Fruit fly (Drosophila melanogaster) whole organism, adult: ENCODE results near the gene Ddx56.
A peak's percentile ranks its signal among the peaks of the same experiment; 100 is the strongest.

Experiments used
- CG11617 ChIP-seq: fragments of 200-800 bp; sonication (Bioruptor generic); optimal IDR thresholded peaks from 2 replicates; lab custom pipeline; 2017; ENCODE audit warnings: mild to moderate bottlenecking, missing biosample characterization, missing genetic modification reagents, missing genetic modification characterization
- CG12768 ChIP-seq: fragments of 200-800 bp; sonication (Bioruptor generic); optimal IDR thresholded peaks from 2 replicates; lab custom pipeline; 2017; ENCODE audit warnings: missing biosample characterization, missing genetic modification characterization, mild to moderate bottlenecking, moderate library complexity, missing genetic modification reagents
- CG14711 ChIP-seq: fragments of 200-800 bp; sonication (Bioruptor generic); optimal IDR thresholded peaks from 2 replicates; lab custom pipeline; 2018; ENCODE audit warnings: missing biosample characterization, mild to moderate bottlenecking, missing genetic modification characterization, moderate library complexity
- CG1620 ChIP-seq: fragments of 200-800 bp; sonication (Bioruptor generic); optimal IDR thresholded peaks from 2 replicates; lab custom pipeline; 2016; ENCODE audit warnings: missing biosample characterization, missing genetic modification characterization
- CG33017 ChIP-seq: fragments of 200-800 bp; sonication (Bioruptor generic); optimal IDR thresholded peaks from 2 replicates; lab custom pipeline; 2018; ENCODE audit warnings: missing biosample characterization, mild to moderate bottlenecking, missing genetic modification characterization, moderate library complexity
- CG5204 ChIP-seq: fragments of 200-800 bp; sonication (Bioruptor generic); optimal IDR thresholded peaks from 2 replicates; lab custom pipeline; 2016; ENCODE audit warnings: missing biosample characterization, missing genetic modification characterization
- CG7045 ChIP-seq: fragments of 200-800 bp; sonication (Bioruptor generic); optimal IDR thresholded peaks from 2 replicates; lab custom pipeline; 2017; ENCODE audit warnings: missing biosample characterization, mild to moderate bottlenecking, missing genetic modification characterization
- CG7101 ChIP-seq: fragments of 200-800 bp; sonication (Bioruptor generic); optimal IDR thresholded peaks from 2 replicates; lab custom pipeline; 2018; ENCODE audit warnings: missing biosample characterization, mild to moderate bottlenecking, missing genetic modification characterization, moderate library complexity
- Clk ChIP-seq: fragments of 200-800 bp; sonication (Bioruptor generic); optimal IDR thresholded peaks from 2 replicates; lab custom pipeline; 2017; ENCODE audit warnings: missing biosample characterization, missing genetic modification characterization
- Crg-1 ChIP-seq: fragments of 200-800 bp; sonication (Bioruptor generic); optimal IDR thresholded peaks from 2 replicates; lab custom pipeline; 2016; ENCODE audit warnings: missing biosample characterization, missing genetic modification characterization
- Hr96 ChIP-seq: fragments of 200-800 bp; sonication (Bioruptor generic); optimal IDR thresholded peaks from 2 replicates; lab custom pipeline; 2016; ENCODE audit warnings: missing biosample characterization, missing genetic modification characterization
- Mnt ChIP-seq: fragments of 200-800 bp; sonication (Bioruptor generic); optimal IDR thresholded peaks from 2 replicates; lab custom pipeline; 2016; ENCODE audit warnings: missing biosample characterization, mild to moderate bottlenecking, missing genetic modification characterization
- bab1 ChIP-seq: fragments of 200-800 bp; sonication (Bioruptor generic); optimal IDR thresholded peaks from 3 replicates; lab custom pipeline; 2019; ENCODE audit warnings: missing biosample characterization, mild to moderate bottlenecking, missing genetic modification characterization, moderate library complexity
- cic ChIP-seq: fragments of 200-800 bp; sonication (Bioruptor generic); optimal IDR thresholded peaks from 2 replicates; lab custom pipeline; 2017; ENCODE audit warnings: missing biosample characterization, mild to moderate bottlenecking, missing genetic modification characterization, moderate library complexity
- cnc ChIP-seq, 2 experiments: fragments of >200 bp; optimal IDR thresholded peaks; 2 replicates each; lab custom pipeline; 2017
- kay ChIP-seq: fragments of 200-800 bp; sonication (Bioruptor generic); peaks from one replicate; lab custom pipeline; 2016; ENCODE audit warnings: missing biosample characterization, missing genetic modification characterization, borderline replicate concordance
- ovo ChIP-seq: fragments of 200-800 bp; sonication (Bioruptor generic); optimal IDR thresholded peaks from 2 replicates; lab custom pipeline; 2016; ENCODE audit warnings: missing biosample characterization, missing genetic modification characterization
- pad ChIP-seq: fragments of 200-800 bp; sonication (Bioruptor generic); optimal IDR thresholded peaks from 3 replicates; lab custom pipeline; 2017; ENCODE audit warnings: missing biosample characterization, missing genetic modification characterization, mild to moderate bottlenecking, moderate library complexity, missing genetic modification reagents
- tj ChIP-seq: fragments of 200-800 bp; sonication (Bioruptor generic); optimal IDR thresholded peaks from 3 replicates; lab custom pipeline; 2017; ENCODE audit warnings: missing biosample characterization, mild to moderate bottlenecking, missing genetic modification characterization, moderate library complexity
- toe ChIP-seq: fragments of 200-800 bp; sonication (Bioruptor generic); optimal IDR thresholded peaks from 2 replicates; lab custom pipeline; 2016; ENCODE audit warnings: missing biosample characterization, missing genetic modification characterization

The Ddx56 gene

dm6 chrX:21367363-21368072, 20.2 kb downstream of the Ddx56 start:
- TF ChIP-seq pad (GFP tag; lab: Kevin White, UChicago) = peak; percentile 96
- peak; percentile 40 to 67 for TF ChIP-seq cnc (optimal IDR thresholded peaks at IDR 0.05; lab: Kevin White, UChicago)
- peak; percentile 98 for TF ChIP-seq Mnt (GFP tag; lab: Kevin White, UChicago)
- TF ChIP-seq CG33017 (tag; lab: Kevin White, UChicago) = peak; percentile 97
- TF ChIP-seq toe = peak; percentile 98
- TF ChIP-seq CG7045 (GFP tag; lab: Kevin White, UChicago) = peak; percentile 98
- TF ChIP-seq cic (GFP tag; lab: Kevin White, UChicago) = peak; percentile 93
- peak; percentile 98 for TF ChIP-seq Clk (GFP tag; lab: Kevin White, UChicago)
- peak; percentile 100 for TF ChIP-seq Hr96
- peak; percentile 99 for TF ChIP-seq bab1 (GFP tag; lab: Kevin White, UChicago)
- peak; percentile 99 for TF ChIP-seq CG7101
- TF ChIP-seq CG5204 (GFP tag; lab: Kevin White, UChicago) = peak; percentile 98
- TF ChIP-seq CG12768 (GFP tag; lab: Kevin White, UChicago) = peak; percentile 99
- peak; percentile 99 for TF ChIP-seq CG1620
- peak; percentile 98 for TF ChIP-seq kay (GFP tag; lab: Kevin White, UChicago)
- TF ChIP-seq tj = peak; percentile 96
- peak; percentile 99 for TF ChIP-seq ovo (GFP tag; lab: Kevin White, UChicago)
- peak; percentile 99 for TF ChIP-seq Crg-1 (GFP tag; lab: Kevin White, UChicago)
- peak; percentile 96 for TF ChIP-seq CG14711 (tag; lab: Kevin White, UChicago)
- TF ChIP-seq CG11617 = peak; percentile 100

dm6 chrX:21366311-21366990, 21.3 kb downstream of the Ddx56 start:
- TF ChIP-seq Mnt (GFP tag; lab: Kevin White, UChicago) = peak; percentile 86
- peak; percentile 95 for TF ChIP-seq CG11617
- TF ChIP-seq pad (GFP tag; lab: Kevin White, UChicago) = peak; percentile 93
- TF ChIP-seq CG5204 (GFP tag; lab: Kevin White, UChicago) = peak; percentile 56
- peak; percentile 82 for TF ChIP-seq cic (GFP tag; lab: Kevin White, UChicago)
- TF ChIP-seq CG14711 (tag; lab: Kevin White, UChicago) = peak; percentile 91
- peak; percentile 72 for TF ChIP-seq tj
- TF ChIP-seq kay (GFP tag; lab: Kevin White, UChicago) = no peak
- TF ChIP-seq CG7101 = peak; percentile 97
- peak; percentile 85 for TF ChIP-seq CG1620
- TF ChIP-seq CG7045 (GFP tag; lab: Kevin White, UChicago) = peak; percentile 93
- TF ChIP-seq toe = peak; percentile 74
- no peak for TF ChIP-seq Hr96
- TF ChIP-seq CG33017 (tag; lab: Kevin White, UChicago) = peak; percentile 95
- TF ChIP-seq CG12768 (GFP tag; lab: Kevin White, UChicago) = peak; percentile 94
- TF ChIP-seq ovo (GFP tag; lab: Kevin White, UChicago) = peak; percentile 71
- TF ChIP-seq cnc (optimal IDR thresholded peaks at IDR 0.05; lab: Kevin White, UChicago) = no peak
- peak; percentile 90 for TF ChIP-seq bab1 (GFP tag; lab: Kevin White, UChicago)
- peak; percentile 89 for TF ChIP-seq Clk (GFP tag; lab: Kevin White, UChicago)
- TF ChIP-seq Crg-1 (GFP tag; lab: Kevin White, UChicago) = peak; percentile 81

DNA sequence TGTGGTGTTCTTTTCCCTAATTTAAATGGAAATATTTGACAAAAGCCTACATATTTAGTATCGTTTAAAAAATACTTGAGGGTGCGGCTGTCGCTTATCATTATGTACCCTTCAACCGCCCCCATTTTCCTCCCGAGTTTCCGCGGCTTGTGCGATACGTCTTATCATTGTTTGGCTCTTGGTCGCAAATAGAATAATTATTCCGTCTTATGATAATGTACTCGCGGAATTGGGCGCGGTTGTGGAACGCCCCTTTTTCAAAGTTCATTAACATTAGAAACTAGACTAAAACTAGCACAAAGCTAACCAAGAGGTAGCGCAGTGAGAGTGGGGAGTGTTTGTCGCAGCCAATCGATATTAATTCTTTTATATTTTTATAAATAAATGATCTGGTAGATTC, 22.3 kb downstream of the Ddx56 start:
- no peak for TF ChIP-seq CG5204 (GFP tag; lab: Kevin White, UChicago)
- TF ChIP-seq Hr96 = no peak
- peak; percentile 22 for TF ChIP-seq cic (GFP tag; lab: Kevin White, UChicago)
- TF ChIP-seq toe = no peak
- no peak for TF ChIP-seq CG7101
- TF ChIP-seq Mnt (GFP tag; lab: Kevin White, UChicago) = peak; percentile 18

DNA sequence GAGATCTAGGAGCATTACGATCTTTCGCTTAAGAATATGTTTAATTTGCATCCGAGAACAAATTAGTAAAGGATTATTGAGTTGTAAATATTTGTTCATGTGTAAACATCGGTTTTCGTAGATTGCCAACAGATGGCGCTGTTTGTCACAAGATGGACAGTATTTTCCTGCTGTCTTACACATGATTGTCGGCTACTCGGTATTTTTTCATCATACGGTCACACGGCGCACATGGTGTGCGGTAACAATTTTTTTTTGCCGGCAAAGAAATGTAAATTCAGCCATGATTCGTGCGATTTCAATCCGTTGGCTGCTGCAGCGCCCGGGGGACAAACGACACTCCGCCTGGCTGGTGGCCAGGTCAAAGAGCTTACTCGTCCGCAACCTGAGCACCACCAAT, 24.9 kb downstream of the Ddx56 start, which contains the start of the genes bbx and waw:
Gene bbx (plus strand): TSS at position 151 of the 400 bp plus-strand sequence.
Gene waw (plus strand): TSS at position 151 of the 400 bp plus-strand sequence.
- TF ChIP-seq CG11617 (peak; percentile 55), Hr96 (no peak), Mnt (GFP tag; lab: Kevin White, UChicago) (peak; percentile 100), CG7101 (peak; percentile 57), CG14711 (tag; lab: Kevin White, UChicago) (peak; percentile 21), CG12768 (GFP tag; lab: Kevin White, UChicago) (no peak), CG33017 (tag; lab: Kevin White, UChicago) (no peak), cic (GFP tag; lab: Kevin White, UChicago) (peak; percentile 14), Crg-1 (GFP tag; lab: Kevin White, UChicago) (peak; percentile 42), CG7045 (GFP tag; lab: Kevin White, UChicago) (no peak), Clk (GFP tag; lab: Kevin White, UChicago) (no peak), pad (GFP tag; lab: Kevin White, UChicago) (peak; percentile 18), cnc (optimal IDR thresholded peaks at IDR 0.05; lab: Kevin White, UChicago) (no peak), CG5204 (GFP tag; lab: Kevin White, UChicago) (no peak), toe (no peak), kay (GFP tag; lab: Kevin White, UChicago) (no peak), tj (peak; percentile 5), ovo (GFP tag; lab: Kevin White, UChicago) (no peak), bab1 (GFP tag; lab: Kevin White, UChicago) (peak; percentile 52), CG1620 (peak; percentile 57)
